Worm (Caenorhabditis elegans) whole organism, early embryonic: ENCODE measurements around the gene K03B8.11.

Experiments
- B0310.2 ChIP-seq: sonication (generic microtip); optimal IDR thresholded peaks from 2 replicates; lab custom pipeline; 2016; ENCODE audit warnings: mild to moderate bottlenecking, missing genetic modification characterization, missing compliant biosample characterization
- aly-1 ChIP-seq: sonication (generic microtip); optimal IDR thresholded peaks from 2 replicates; lab custom pipeline; 2016; ENCODE audit warnings: missing genetic modification characterization, missing compliant biosample characterization
- ama-1 ChIP-seq: fragments of 150-350 bp; optimal IDR thresholded peaks from 2 replicates; lab custom pipeline; 2014
- ceh-13 ChIP-seq: fragments of 200-800 bp; sonication (Bioruptor generic); optimal IDR thresholded peaks from 2 replicates; lab custom pipeline; 2018; ENCODE audit warnings: mild to moderate bottlenecking, missing genetic modification characterization, missing compliant biosample characterization
- hmbx-1 ChIP-seq: sonication (generic microtip); optimal IDR thresholded peaks from 2 replicates; lab custom pipeline; 2016; ENCODE audit warnings: mild to moderate bottlenecking, missing genetic modification characterization, missing compliant biosample characterization
- sea-1 ChIP-seq: fragments of 200-800 bp; sonication (Bioruptor generic); conservative IDR thresholded peaks from 2 replicates; pipeline ENCODE4 v1.3.6; 2022; ENCODE audit warnings: missing genetic modification characterization, missing compliant biosample characterization
- tbx-37 ChIP-seq: fragments of 200-800 bp; sonication (Bioruptor generic); conservative IDR thresholded peaks from 2 replicates; pipeline ENCODE4 v1.3.6; 2022; ENCODE audit warnings: missing genetic modification reagents, missing genetic modification characterization, missing compliant biosample characterization

DNA sequence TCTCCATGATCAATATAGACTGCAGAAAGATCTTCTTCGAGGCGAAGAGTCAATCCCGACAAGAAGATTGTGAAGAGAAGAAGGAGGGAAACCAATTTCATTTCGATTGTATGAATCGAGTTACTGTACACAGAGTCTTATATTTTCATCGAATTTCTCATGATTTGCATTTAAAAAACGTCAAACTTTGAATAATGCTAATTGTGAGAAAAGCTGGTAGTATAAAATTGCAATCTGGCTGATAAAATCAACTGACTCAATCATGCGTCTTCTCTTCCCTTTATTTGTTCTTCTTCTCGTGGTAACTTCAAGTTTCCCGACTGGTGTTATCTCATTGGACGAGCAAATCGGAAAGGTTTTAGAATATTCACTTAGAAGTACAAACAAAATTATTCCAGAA lies at the start of gene K03B8.11, which contains the start of gene K03B8.14:
- TF ChIP-seq tbx-37 (no peak), aly-1 (tag; lab: Kevin White, UChicago) (no peak), hmbx-1 (no peak), ama-1 (lab: Kevin White, UChicago) (no peak), B0310.2 (no peak), sea-1 (GFP tag; lab: Robert Waterston, UW) (no peak), ceh-13 (no peak)
